Fruit fly (Drosophila melanogaster) whole organism, embryonic: ENCODE results near the gene CG9372.

Experiments used
- Atf-2 ChIP-seq: fragments of 200-800 bp; sonication (Bioruptor generic); optimal IDR thresholded peaks from 2 replicates; lab custom pipeline; 2016; ENCODE audit warnings: missing biosample characterization, missing genetic modification characterization
- Atf3 ChIP-seq: fragments of 200-800 bp; sonication (Bioruptor generic); optimal IDR thresholded peaks from 3 replicates; lab custom pipeline; 2016; ENCODE audit warnings: missing biosample characterization, missing genetic modification characterization
- CG1024 ChIP-seq: fragments of 200-800 bp; sonication (Bioruptor generic); IDR thresholded peaks from 2 replicates; pipeline ENCODE4 v1.3.6; 2022; ENCODE audit warnings: missing biosample characterization, missing genetic modification characterization
- CG10959 ChIP-seq: fragments of 200-800 bp; sonication (Bioruptor generic); IDR thresholded peaks from 2 replicates; pipeline ENCODE4 v1.3.6; 2022; ENCODE audit warnings: missing biosample characterization, missing genetic modification characterization
- CG11456 ChIP-seq: fragments of 200-800 bp; sonication (Bioruptor generic); IDR thresholded peaks from 3 replicates; pipeline ENCODE4 v1.3.6; 2022; ENCODE audit warnings: missing biosample characterization, missing genetic modification characterization
- CG11696 ChIP-seq: fragments of 200-800 bp; sonication (Bioruptor generic); IDR thresholded peaks from 2 replicates; pipeline ENCODE4 v1.3.6; 2022; ENCODE audit warnings: missing biosample characterization, missing genetic modification characterization
- CG12659 ChIP-seq: fragments of 200-800 bp; sonication (Bioruptor generic); optimal IDR thresholded peaks from 3 replicates; lab custom pipeline; 2017; ENCODE audit warnings: mild to moderate bottlenecking, missing biosample characterization, missing genetic modification reagents, missing genetic modification characterization
- CG15269 ChIP-seq: fragments of 200-800 bp; sonication (Bioruptor generic); optimal IDR thresholded peaks from 2 replicates; lab custom pipeline; 2018; ENCODE audit warnings: missing biosample characterization, mild to moderate bottlenecking, missing genetic modification characterization, moderate library complexity
- CG15479 ChIP-seq: fragments of 200-800 bp; sonication (Bioruptor generic); optimal IDR thresholded peaks from 3 replicates; lab custom pipeline; 2019; ENCODE audit warnings: missing biosample characterization, mild to moderate bottlenecking, missing genetic modification characterization, moderate library complexity
- CG16813 ChIP-seq: fragments of 200-800 bp; sonication (Bioruptor generic); IDR thresholded peaks from 3 replicates; pipeline ENCODE4 v1.3.6; 2022; ENCODE audit warnings: missing biosample characterization, missing genetic modification characterization; ENCODE audit not compliant: partially characterized antibody
- CG18476 ChIP-seq: fragments of 200-800 bp; sonication (Bioruptor generic); optimal IDR thresholded peaks from 2 replicates; lab custom pipeline; 2016; ENCODE audit warnings: missing biosample characterization, mild to moderate bottlenecking, missing genetic modification characterization
- CG2120 ChIP-seq: fragments of 200-800 bp; sonication (Bioruptor generic); optimal IDR thresholded peaks from 3 replicates; lab custom pipeline; 2016; ENCODE audit warnings: missing biosample characterization, missing genetic modification characterization
- CG2129 ChIP-seq: fragments of 200-800 bp; sonication (Bioruptor generic); IDR thresholded peaks from 2 replicates; pipeline ENCODE4 v1.3.6; 2022; ENCODE audit warnings: missing biosample characterization, missing genetic modification characterization; ENCODE audit not compliant: partially characterized antibody
- CG5245 ChIP-seq: fragments of 200-800 bp; sonication (Bioruptor generic); optimal IDR thresholded peaks from 3 replicates; lab custom pipeline; 2016; ENCODE audit warnings: missing biosample characterization, missing genetic modification characterization
- CG6254 ChIP-seq: fragments of 200-800 bp; sonication (Bioruptor generic); optimal IDR thresholded peaks from 3 replicates; lab custom pipeline; 2017; ENCODE audit warnings: mild to moderate bottlenecking, missing biosample characterization, missing genetic modification reagents, missing genetic modification characterization
- CG6272 ChIP-seq: fragments of 200-800 bp; sonication (Bioruptor generic); IDR thresholded peaks from 2 replicates; pipeline ENCODE4 v1.3.6; 2022; ENCODE audit warnings: missing biosample characterization, missing genetic modification characterization
- CG7786 ChIP-seq: fragments of 200-800 bp; sonication (Bioruptor generic); optimal IDR thresholded peaks from 2 replicates; lab custom pipeline; 2016; ENCODE audit warnings: missing biosample characterization, missing genetic modification characterization
- CG7928 ChIP-seq: fragments of 200-800 bp; sonication (Bioruptor generic); optimal IDR thresholded peaks from 2 replicates; lab custom pipeline; 2017; ENCODE audit warnings: missing biosample characterization, mild to moderate bottlenecking, missing genetic modification characterization
- CG9932 ChIP-seq: fragments of 200-800 bp; sonication (Bioruptor generic); IDR thresholded peaks from 2 replicates; pipeline ENCODE4 v1.3.6; 2022; ENCODE audit warnings: missing biosample characterization, missing genetic modification characterization
- Gsc ChIP-seq: fragments of 200-800 bp; sonication (Bioruptor generic); IDR thresholded peaks from 2 replicates; pipeline ENCODE4 v1.3.6; 2022; ENCODE audit warnings: missing biosample characterization, missing genetic modification characterization
- HLH4C ChIP-seq: fragments of 200-800 bp; sonication (Bioruptor generic); IDR thresholded peaks from 3 replicates; pipeline ENCODE4 v1.3.6; 2022; ENCODE audit warnings: missing biosample characterization, missing genetic modification characterization; ENCODE audit not compliant: partially characterized antibody
- Jarid2 ChIP-seq: fragments of 200-800 bp; sonication (Bioruptor generic); optimal IDR thresholded peaks from 3 replicates; lab custom pipeline; 2017; ENCODE audit warnings: mild to moderate bottlenecking, missing biosample characterization, missing genetic modification reagents, missing genetic modification characterization
- NfI ChIP-seq: fragments of 200-800 bp; sonication (Bioruptor generic); optimal IDR thresholded peaks from 3 replicates; lab custom pipeline; 2018; ENCODE audit warnings: missing biosample characterization, mild to moderate bottlenecking, missing genetic modification characterization, moderate library complexity
- Pdp1 ChIP-seq, 2 experiments: fragments of 200-800 bp; sonication (Bioruptor generic); optimal IDR thresholded peaks; 3 replicates each; lab custom pipeline; 2016; ENCODE audit warnings: missing biosample characterization in 2 of 2, missing genetic modification characterization in 2 of 2, mild to moderate bottlenecking in 1 of 2, moderate library complexity in 1 of 2
- Ptx1 ChIP-seq: fragments of 200-800 bp; sonication (Bioruptor generic); IDR thresholded peaks from 2 replicates; pipeline ENCODE4 v1.3.6; 2022; ENCODE audit warnings: missing biosample characterization, missing genetic modification characterization
- TFAM ChIP-seq: fragments of 200-800 bp; sonication (Bioruptor generic); optimal IDR thresholded peaks from 2 replicates; lab custom pipeline; 2017; ENCODE audit warnings: missing biosample characterization, missing genetic modification characterization, inconsistent platforms
- Tbp ChIP-seq: fragments of >200 bp; optimal IDR thresholded peaks from 2 replicates; lab custom pipeline; 2018; ENCODE audit warnings: missing biosample characterization, missing genetic modification characterization
- Trl ChIP-seq, 3 experiments: fragments of >200 bp in 2 of 3; fragments of 200-800 bp in 1 of 3; sonication (Bioruptor generic) in 1 of 3; optimal IDR thresholded peaks; 2 replicates in 1 of 3; 3 replicates in 2 of 3; lab custom pipeline; 2016 to 2017; ENCODE audit warnings: missing biosample characterization in 1 of 3, missing genetic modification characterization in 1 of 3
- YL-1 ChIP-seq: fragments of 200-800 bp; sonication (Bioruptor generic); optimal IDR thresholded peaks from 3 replicates; lab custom pipeline; 2017; ENCODE audit warnings: missing biosample characterization, mild to moderate bottlenecking, missing genetic modification characterization
- aop ChIP-seq: fragments of 200-800 bp; sonication (Bioruptor generic); IDR thresholded peaks from 2 replicates; pipeline ENCODE4 v1.3.6; 2022; ENCODE audit warnings: missing biosample characterization, missing genetic modification characterization
- caup ChIP-seq: fragments of 200-800 bp; sonication (Bioruptor generic); optimal IDR thresholded peaks from 3 replicates; lab custom pipeline; 2017; ENCODE audit warnings: missing biosample characterization, mild to moderate bottlenecking, missing genetic modification characterization, moderate library complexity; ENCODE audit not compliant: severe bottlenecking
- corto ChIP-seq: fragments of 200-800 bp; sonication (Bioruptor generic); optimal IDR thresholded peaks from 2 replicates; lab custom pipeline; 2016; ENCODE audit warnings: missing biosample characterization, mild to moderate bottlenecking, missing genetic modification characterization, moderate library complexity
- dati ChIP-seq: fragments of 200-800 bp; sonication (Bioruptor generic); IDR thresholded peaks from 2 replicates; pipeline ENCODE4 v1.3.6; 2022; ENCODE audit warnings: missing biosample characterization, missing genetic modification characterization
- ken ChIP-seq: fragments of 200-800 bp; sonication (Bioruptor generic); IDR thresholded peaks from 3 replicates; pipeline ENCODE4 v1.3.6; 2022; ENCODE audit warnings: missing biosample characterization, missing genetic modification characterization
- kni ChIP-seq: fragments of 200-800 bp; sonication (Bioruptor generic); optimal IDR thresholded peaks from 3 replicates; lab custom pipeline; 2017; ENCODE audit warnings: mild to moderate bottlenecking, missing biosample characterization, missing genetic modification reagents, missing genetic modification characterization
- knrl ChIP-seq: fragments of 200-800 bp; sonication (Bioruptor generic); IDR thresholded peaks from 3 replicates; pipeline ENCODE4 v1.3.6; 2022; ENCODE audit warnings: missing biosample characterization, missing genetic modification characterization; ENCODE audit not compliant: partially characterized antibody
- lab ChIP-seq: fragments of 200-800 bp; sonication (Bioruptor generic); optimal IDR thresholded peaks from 3 replicates; lab custom pipeline; 2017; ENCODE audit warnings: missing biosample characterization, missing genetic modification characterization, mild to moderate bottlenecking, moderate library complexity, missing genetic modification reagents
- lilli ChIP-seq: fragments of 200-800 bp; sonication (Bioruptor generic); optimal IDR thresholded peaks from 3 replicates; lab custom pipeline; 2016; ENCODE audit warnings: missing biosample characterization, missing genetic modification characterization
- mam ChIP-seq: fragments of 200-800 bp; sonication (Bioruptor generic); optimal IDR thresholded peaks from 3 replicates; lab custom pipeline; 2016; ENCODE audit warnings: missing biosample characterization, missing genetic modification characterization
- nerfin-1 ChIP-seq: fragments of 200-800 bp; sonication (Bioruptor generic); optimal IDR thresholded peaks from 3 replicates; lab custom pipeline; 2019; ENCODE audit warnings: missing biosample characterization, mild to moderate bottlenecking, missing genetic modification characterization, moderate library complexity
- p53 ChIP-seq: fragments of 200-800 bp; sonication (Bioruptor generic); optimal IDR thresholded peaks from 2 replicates; lab custom pipeline; 2016; ENCODE audit warnings: missing biosample characterization, missing genetic modification characterization
- pan ChIP-seq, 4 experiments: fragments of >200 bp in 3 of 4; fragments of 200-800 bp in 1 of 4; sonication (Bioruptor generic) in 1 of 4; optimal IDR thresholded peaks in 3 of 4; IDR thresholded peaks in 1 of 4; 2 replicates each; pipeline versions ENCODE4 v1.3.6 to Lab custom; 2017 to 2022; ENCODE audit warnings: missing biosample characterization in 2 of 4, missing genetic modification characterization in 2 of 4, mixed read lengths in 1 of 4
- pnt ChIP-seq: fragments of 200-800 bp; sonication (Bioruptor generic); optimal IDR thresholded peaks from 3 replicates; lab custom pipeline; 2016; ENCODE audit warnings: missing biosample characterization, missing genetic modification characterization
- sd ChIP-seq: fragments of 200-800 bp; sonication (Bioruptor generic); optimal IDR thresholded peaks from 3 replicates; lab custom pipeline; 2018; ENCODE audit warnings: missing biosample characterization, mild to moderate bottlenecking, missing genetic modification characterization, moderate library complexity
- toy ChIP-seq: fragments of 200-800 bp; sonication (Bioruptor generic); IDR thresholded peaks from 2 replicates; pipeline ENCODE4 v1.3.6; 2022; ENCODE audit warnings: missing biosample characterization, missing genetic modification characterization
- trem ChIP-seq: fragments of 200-800 bp; optimal IDR thresholded peaks from 3 replicates; lab custom pipeline; 2019; ENCODE audit warnings: missing biosample characterization, mild to moderate bottlenecking, missing genetic modification characterization, moderate library complexity
- vfl ChIP-seq: fragments of 200-800 bp; sonication (Bioruptor generic); optimal IDR thresholded peaks from 2 replicates; lab custom pipeline; 2016; ENCODE audit warnings: missing biosample characterization, missing genetic modification characterization
- wor ChIP-seq: fragments of 200-800 bp; sonication (Bioruptor generic); IDR thresholded peaks from 2 replicates; pipeline ENCODE4 v1.3.6; 2022; ENCODE audit warnings: missing biosample characterization, missing genetic modification characterization
- zf30C ChIP-seq: fragments of 200-800 bp; sonication (Bioruptor generic); optimal IDR thresholded peaks from 3 replicates; lab custom pipeline; 2018; ENCODE audit warnings: missing biosample characterization, mild to moderate bottlenecking, missing genetic modification characterization

Gene CG9372

DNA sequence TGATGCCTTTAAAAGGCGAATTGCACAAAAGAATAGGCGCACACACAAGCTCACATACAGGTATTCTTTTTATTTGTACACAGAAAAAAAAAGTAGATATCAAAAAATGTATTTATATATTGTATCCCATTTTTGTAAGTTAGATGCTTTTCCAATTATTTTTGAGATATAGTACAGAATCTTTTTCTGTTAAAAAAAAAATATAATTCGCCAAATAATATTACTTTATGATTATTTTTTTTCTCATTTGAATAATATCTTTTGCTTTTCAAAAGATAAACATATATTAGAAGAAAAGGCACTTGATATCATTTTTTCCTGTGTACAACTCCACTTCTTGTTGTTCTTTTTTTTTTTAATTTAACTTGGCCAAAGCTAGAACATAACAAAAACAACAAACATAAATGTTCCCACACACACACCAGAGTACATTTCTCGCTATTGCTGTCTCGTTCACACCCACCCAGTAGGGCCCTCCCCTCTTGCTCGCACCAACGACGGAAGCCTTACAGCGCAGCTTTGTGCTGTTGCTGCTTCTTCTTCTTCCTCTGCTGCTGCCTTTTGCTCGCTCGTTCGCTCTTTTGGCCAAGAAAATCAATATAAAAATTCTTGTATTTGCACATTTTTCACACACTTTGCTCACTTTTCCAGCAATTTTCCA, 28.9 kb downstream of the CG9372 start (continued):
- TF ChIP-seq corto (GFP tag; lab: Kevin White, UChicago) (no peak), lilli (GFP tag; lab: Kevin White, UChicago) (no peak), Trl (optimal IDR thresholded peaks at IDR 0.05; lab: Kevin White, UChicago) (no peak), Trl (GFP tag; optimal IDR thresholded peaks at IDR 0.05; lab: Kevin White, UChicago) (no peak), Atf3 (GFP tag; lab: Kevin White, UChicago) (no peak), TFAM (no peak), p53 (GFP tag; lab: Kevin White, UChicago) (no peak), CG18476 (GFP tag; lab: Kevin White, UChicago) (peak; percentile 35), CG1024 (GFP tag; lab: Robert Waterston, UW) (no peak), CG12659 (peak; percentile 31), pnt (GFP tag; lab: Kevin White, UChicago) (no peak), NfI (GFP tag; lab: Kevin White, UChicago) (no peak), Tbp (no peak), ken (no peak), lab (GFP tag; lab: Kevin White, UChicago) (peak; percentile 82), CG11456 (GFP tag; lab: Robert Waterston, UW) (no peak), mam (GFP tag; lab: Kevin White, UChicago) (no peak), CG10959 (GFP tag; lab: Robert Waterston, UW) (no peak), toy (peak; percentile 47; the same call in 1 of the 2 replicates), CG15479 (GFP tag; lab: Kevin White, UChicago) (no peak), knrl (GFP tag; lab: Robert Waterston, UW) (no peak), aop (GFP tag; lab: Robert Waterston, UW) (no peak), Gsc (GFP tag; lab: Robert Waterston, UW) (no peak), vfl (GFP tag; lab: Kevin White, UChicago) (no peak), wor (GFP tag; lab: Robert Waterston, UW) (no peak), dati (GFP tag; lab: Robert Waterston, UW) (no peak), CG11696 (GFP tag; lab: Robert Waterston, UW) (peak; percentile 49), HLH4C (no peak), CG15269 (tag; lab: Kevin White, UChicago) (peak; percentile 84), pan (optimal IDR thresholded peaks at IDR 0.05; lab: Kevin White, UChicago) (no peak), pan (GFP tag; optimal IDR thresholded peaks at IDR 0.05 in 1 of 2, IDR thresholded peaks at IDR 0.05 in 1 of 2) (peak in 1 of 2 experiments; percentile 73), YL-1 (peak; percentile 22), CG6272 (GFP tag; lab: Robert Waterston, UW) (no peak), CG7928 (no peak), zf30C (GFP tag; lab: Kevin White, UChicago) (no peak), sd (peak; percentile 19), CG2120 (GFP tag; lab: Kevin White, UChicago) (peak; percentile 64), Jarid2 (no peak), Ptx1 (GFP tag; lab: Robert Waterston, UW) (peak; percentile 89), CG2129 (no peak), CG9932 (GFP tag; lab: Robert Waterston, UW) (peak; percentile 79), Atf-2 (GFP tag; lab: Kevin White, UChicago) (no peak), Pdp1 (GFP tag; optimal IDR thresholded peaks at IDR 0.05; lab: Kevin White, UChicago) (no peak), CG16813 (no peak), kni (no peak), CG5245 (GFP tag; lab: Kevin White, UChicago) (peak; percentile 29), CG6254 (GFP tag; lab: Kevin White, UChicago) (peak; percentile 48), CG7786 (GFP tag; lab: Kevin White, UChicago) (no peak), trem (tag; lab: Kevin White, UChicago) (peak; percentile 63), caup (peak; percentile 36), nerfin-1 (tag; lab: Kevin White, UChicago) (peak; percentile 69)
